Fruit fly (Drosophila melanogaster) whole organism, embryonic: ENCODE results near the gene mRpL20.
A peak's percentile ranks its signal among the peaks of the same experiment; 100 is the strongest.

Source experiments
- Abd-B ChIP-seq: fragments of 200-800 bp; sonication (Bioruptor generic); optimal IDR thresholded peaks from 2 replicates; lab custom pipeline; 2018; ENCODE audit warnings: missing biosample characterization, mild to moderate bottlenecking, missing genetic modification characterization, moderate library complexity
- Atf6 ChIP-seq: fragments of 200-800 bp; sonication (Bioruptor generic); IDR thresholded peaks from 2 replicates; pipeline ENCODE4 v1.3.6; 2022; ENCODE audit warnings: missing biosample characterization, missing genetic modification characterization
- Bgb ChIP-seq: fragments of 200-800 bp; sonication (Bioruptor generic); IDR thresholded peaks from 2 replicates; pipeline ENCODE4 v1.3.6; 2022; ENCODE audit warnings: missing biosample characterization, missing genetic modification characterization; ENCODE audit not compliant: partially characterized antibody
- CG10366 ChIP-seq: fragments of 200-800 bp; sonication (Bioruptor generic); IDR thresholded peaks from 2 replicates; pipeline ENCODE4 v1.3.6; 2022; ENCODE audit warnings: missing biosample characterization, missing genetic modification characterization
- CG10543 ChIP-seq: fragments of 200-800 bp; sonication (Bioruptor generic); optimal IDR thresholded peaks from 3 replicates; lab custom pipeline; 2017; ENCODE audit warnings: missing biosample characterization, mild to moderate bottlenecking, missing genetic modification characterization, moderate library complexity
- CG13287 ChIP-seq: fragments of 200-800 bp; sonication (Bioruptor generic); IDR thresholded peaks from 2 replicates; pipeline ENCODE4 v1.3.6; 2022; ENCODE audit warnings: missing biosample characterization, missing genetic modification characterization; ENCODE audit not compliant: partially characterized antibody
- CG14860 ChIP-seq: fragments of 200-800 bp; sonication (Bioruptor generic); IDR thresholded peaks from 3 replicates; pipeline ENCODE4 v1.3.6; 2022; ENCODE audit warnings: missing biosample characterization, missing genetic modification characterization; ENCODE audit not compliant: partially characterized antibody
- CG15479 ChIP-seq: fragments of 200-800 bp; sonication (Bioruptor generic); optimal IDR thresholded peaks from 3 replicates; lab custom pipeline; 2019; ENCODE audit warnings: missing biosample characterization, mild to moderate bottlenecking, missing genetic modification characterization, moderate library complexity
- CG17359 ChIP-seq: fragments of 200-800 bp; sonication (Bioruptor generic); optimal IDR thresholded peaks from 3 replicates; lab custom pipeline; 2018; ENCODE audit warnings: missing biosample characterization, mild to moderate bottlenecking, missing genetic modification characterization, moderate library complexity
- CG2116 ChIP-seq: fragments of 200-800 bp; sonication (Bioruptor generic); optimal IDR thresholded peaks from 3 replicates; lab custom pipeline; 2018; ENCODE audit warnings: missing biosample characterization, mild to moderate bottlenecking, missing genetic modification characterization
- CG2120 ChIP-seq: fragments of 200-800 bp; sonication (Bioruptor generic); optimal IDR thresholded peaks from 3 replicates; lab custom pipeline; 2016; ENCODE audit warnings: missing biosample characterization, missing genetic modification characterization
- CG31388 ChIP-seq: fragments of 200-800 bp; sonication (Bioruptor generic); optimal IDR thresholded peaks from 2 replicates; lab custom pipeline; 2016; ENCODE audit warnings: missing biosample characterization, missing genetic modification characterization
- CG8290 ChIP-seq, 3 experiments: fragments of 200-800 bp; sonication (Bioruptor generic); optimal IDR thresholded peaks; 2 replicates each; lab custom pipeline; 2016 to 2019; ENCODE audit warnings: missing biosample characterization in 3 of 3, missing genetic modification characterization in 3 of 3, mild to moderate bottlenecking in 2 of 3, moderate library complexity in 1 of 3
- CG9797 ChIP-seq: fragments of 200-800 bp; sonication (Bioruptor generic); optimal IDR thresholded peaks from 3 replicates; lab custom pipeline; 2018; ENCODE audit warnings: missing biosample characterization, mild to moderate bottlenecking, missing genetic modification characterization
- CG9876 ChIP-seq: fragments of 200-800 bp; sonication (Bioruptor generic); optimal IDR thresholded peaks from 2 replicates; lab custom pipeline; 2016; ENCODE audit warnings: missing biosample characterization, missing genetic modification characterization
- Dp ChIP-seq: fragments of 200-800 bp; sonication (Bioruptor generic); optimal IDR thresholded peaks from 2 replicates; lab custom pipeline; 2018; ENCODE audit warnings: missing biosample characterization, mild to moderate bottlenecking, missing genetic modification characterization, moderate library complexity
- E2f2 ChIP-seq: fragments of 200-800 bp; sonication (Bioruptor generic); IDR thresholded peaks from 2 replicates; pipeline ENCODE4 v1.3.6; 2022; ENCODE audit warnings: missing biosample characterization, missing genetic modification characterization
- H2.0 ChIP-seq: fragments of 200-800 bp; sonication (Bioruptor generic); IDR thresholded peaks from 2 replicates; pipeline ENCODE4 v1.3.6; 2022; ENCODE audit warnings: missing biosample characterization, missing genetic modification characterization
- MESR4 ChIP-seq: fragments of 200-800 bp; sonication (Bioruptor generic); optimal IDR thresholded peaks from 2 replicates; lab custom pipeline; 2018; ENCODE audit warnings: missing biosample characterization, mild to moderate bottlenecking, missing genetic modification characterization, moderate library complexity
- Scr ChIP-seq: fragments of 200-800 bp; sonication (Bioruptor generic); IDR thresholded peaks from 2 replicates; pipeline ENCODE4 v1.3.6; 2022; ENCODE audit warnings: missing biosample characterization, missing genetic modification characterization; ENCODE audit not compliant: partially characterized antibody
- Sin3A ChIP-seq: fragments of >200 bp; optimal IDR thresholded peaks from 2 replicates; lab custom pipeline; 2018
- TFAM ChIP-seq: fragments of 200-800 bp; sonication (Bioruptor generic); optimal IDR thresholded peaks from 2 replicates; lab custom pipeline; 2017; ENCODE audit warnings: missing biosample characterization, missing genetic modification characterization, inconsistent platforms
- Xrp1 ChIP-seq: fragments of 200-800 bp; sonication (Bioruptor generic); IDR thresholded peaks from 2 replicates; pipeline ENCODE4 v1.3.6; 2022; ENCODE audit warnings: missing biosample characterization, missing genetic modification characterization
- amos ChIP-seq: fragments of 200-800 bp; sonication (Bioruptor generic); IDR thresholded peaks from 2 replicates; pipeline ENCODE4 v1.3.6; 2022; ENCODE audit warnings: missing biosample characterization, missing genetic modification characterization; ENCODE audit not compliant: partially characterized antibody
- ato ChIP-seq: fragments of 200-800 bp; sonication (Bioruptor generic); IDR thresholded peaks from 2 replicates; pipeline ENCODE4 v1.3.6; 2022; ENCODE audit warnings: missing biosample characterization, missing genetic modification characterization; ENCODE audit not compliant: partially characterized antibody
- cwo ChIP-seq: fragments of 200-800 bp; sonication (Bioruptor generic); optimal IDR thresholded peaks from 3 replicates; lab custom pipeline; 2017; ENCODE audit warnings: missing biosample characterization, missing genetic modification characterization, mild to moderate bottlenecking, moderate library complexity, missing genetic modification reagents
- dmrt99B ChIP-seq: fragments of 200-800 bp; sonication (Bioruptor generic); optimal IDR thresholded peaks from 2 replicates; lab custom pipeline; 2018; ENCODE audit warnings: missing biosample characterization, mild to moderate bottlenecking, missing genetic modification characterization, moderate library complexity
- emc ChIP-seq: fragments of 200-800 bp; sonication (Bioruptor generic); optimal IDR thresholded peaks from 2 replicates; lab custom pipeline; 2016; ENCODE audit warnings: missing biosample characterization, missing genetic modification characterization
- gce ChIP-seq: fragments of 200-800 bp; sonication (Bioruptor generic); IDR thresholded peaks from 3 replicates; pipeline ENCODE4 v1.3.6; 2022; ENCODE audit warnings: missing biosample characterization, missing genetic modification characterization
- gcm ChIP-seq: fragments of 200-800 bp; sonication (Bioruptor generic); optimal IDR thresholded peaks from 2 replicates; lab custom pipeline; 2019; ENCODE audit warnings: missing biosample characterization, mild to moderate bottlenecking, missing genetic modification characterization, moderate library complexity
- gfzf ChIP-seq: fragments of 200-800 bp; sonication (Bioruptor generic); optimal IDR thresholded peaks from 2 replicates; lab custom pipeline; 2016; ENCODE audit warnings: missing biosample characterization, mild to moderate bottlenecking, missing genetic modification characterization, moderate library complexity
- gro ChIP-seq: fragments of 200-800 bp; sonication (Bioruptor generic); optimal IDR thresholded peaks from 2 replicates; lab custom pipeline; 2016; ENCODE audit warnings: missing biosample characterization, missing genetic modification characterization
- hbn ChIP-seq: fragments of 200-800 bp; sonication (Bioruptor generic); IDR thresholded peaks from 2 replicates; pipeline ENCODE4 v1.3.6; 2022; ENCODE audit warnings: missing biosample characterization, missing genetic modification characterization; ENCODE audit not compliant: partially characterized antibody
- inv ChIP-seq: fragments of 200-800 bp; sonication (Bioruptor generic); IDR thresholded peaks from 2 replicates; pipeline ENCODE4 v1.3.6; 2022; ENCODE audit warnings: missing biosample characterization, missing genetic modification characterization; ENCODE audit not compliant: partially characterized antibody
- knrl ChIP-seq: fragments of 200-800 bp; sonication (Bioruptor generic); IDR thresholded peaks from 3 replicates; pipeline ENCODE4 v1.3.6; 2022; ENCODE audit warnings: missing biosample characterization, missing genetic modification characterization; ENCODE audit not compliant: partially characterized antibody
- lmd ChIP-seq: fragments of 200-800 bp; sonication (Bioruptor generic); IDR thresholded peaks from 2 replicates; pipeline ENCODE4 v1.3.6; 2022; ENCODE audit warnings: missing biosample characterization, missing genetic modification characterization
- mld ChIP-seq: fragments of 200-800 bp; sonication (Bioruptor generic); IDR thresholded peaks from 3 replicates; pipeline ENCODE4 v1.3.6; 2022; ENCODE audit warnings: missing biosample characterization, missing genetic modification characterization; ENCODE audit not compliant: partially characterized antibody
- onecut ChIP-seq: fragments of 200-800 bp; sonication (Bioruptor generic); IDR thresholded peaks from 2 replicates; pipeline ENCODE4 v1.3.6; 2022; ENCODE audit warnings: missing biosample characterization, missing genetic modification characterization
- org-1 ChIP-seq: fragments of 200-800 bp; sonication (Bioruptor generic); optimal IDR thresholded peaks from 2 replicates; lab custom pipeline; 2017; ENCODE audit warnings: missing biosample characterization, missing genetic modification characterization
- pros ChIP-seq: fragments of 200-800 bp; sonication (Bioruptor generic); optimal IDR thresholded peaks from 3 replicates; lab custom pipeline; 2019; ENCODE audit warnings: missing biosample characterization, mild to moderate bottlenecking, missing genetic modification characterization, moderate library complexity
- pzg ChIP-seq: fragments of 200-800 bp; sonication (Bioruptor generic); optimal IDR thresholded peaks from 3 replicates; lab custom pipeline; 2018; ENCODE audit warnings: missing biosample characterization, mild to moderate bottlenecking, missing genetic modification characterization, moderate library complexity
- sd ChIP-seq: fragments of 200-800 bp; sonication (Bioruptor generic); optimal IDR thresholded peaks from 3 replicates; lab custom pipeline; 2018; ENCODE audit warnings: missing biosample characterization, mild to moderate bottlenecking, missing genetic modification characterization, moderate library complexity
- sens ChIP-seq: fragments of 200-800 bp; sonication (Bioruptor generic); peaks from one replicate; lab custom pipeline; 2016; ENCODE audit warnings: missing biosample characterization, missing genetic modification characterization
- slbo ChIP-seq: fragments of 200-800 bp; sonication (Bioruptor generic); IDR thresholded peaks from 2 replicates; pipeline ENCODE4 v1.3.6; 2022; ENCODE audit warnings: missing biosample characterization, missing genetic modification characterization
- tna ChIP-seq: fragments of 200-800 bp; sonication (Bioruptor generic); IDR thresholded peaks from 2 replicates; pipeline ENCODE4 v1.3.6; 2022; ENCODE audit warnings: missing biosample characterization, missing genetic modification characterization; ENCODE audit not compliant: partially characterized antibody
- trem ChIP-seq: fragments of 200-800 bp; optimal IDR thresholded peaks from 3 replicates; lab custom pipeline; 2019; ENCODE audit warnings: missing biosample characterization, mild to moderate bottlenecking, missing genetic modification characterization, moderate library complexity
- trh ChIP-seq: fragments of 200-800 bp; sonication (Bioruptor generic); optimal IDR thresholded peaks from 2 replicates; lab custom pipeline; 2016; ENCODE audit warnings: missing biosample characterization, missing genetic modification characterization
- unc-4 ChIP-seq: fragments of 200-800 bp; sonication (Bioruptor generic); IDR thresholded peaks from 2 replicates; pipeline ENCODE4 v1.3.6; 2022; ENCODE audit warnings: missing biosample characterization, missing genetic modification characterization; ENCODE audit not compliant: partially characterized antibody
- zen2 ChIP-seq: fragments of 200-800 bp; sonication (Bioruptor generic); IDR thresholded peaks from 3 replicates; pipeline ENCODE4 v1.3.6; 2022; ENCODE audit warnings: missing biosample characterization, missing genetic modification characterization; ENCODE audit not compliant: partially characterized antibody

The mRpL20 gene

dm6 chr3L:13046758-13047157, 29.1 kb upstream of the mRpL20 start, which contains the start of gene CG11279 (continued):
- TF ChIP-seq pzg, result peak; percentile 71
- TF ChIP-seq Abd-B (GFP tag; lab: Kevin White, UChicago), result no peak
- TF ChIP-seq slbo (GFP tag; lab: Robert Waterston, UW), result no peak
- peak; percentile 72 for TF ChIP-seq zen2 (GFP tag; lab: Robert Waterston, UW)
- TF ChIP-seq CG31388 (GFP tag; lab: Kevin White, UChicago), result no peak
- TF ChIP-seq pros, result no peak
- peak; percentile 89 for TF ChIP-seq CG13287 (GFP tag; lab: Robert Waterston, UW)
- peak; percentile 37; the same call in 1 of the 3 replicates for TF ChIP-seq knrl (GFP tag; lab: Robert Waterston, UW)
- peak; percentile 78 for TF ChIP-seq Bgb (GFP tag; lab: Robert Waterston, UW)
- TF ChIP-seq CG15479 (GFP tag; lab: Kevin White, UChicago), result peak; percentile 14
- TF ChIP-seq amos, result peak; percentile 79
- TF ChIP-seq Atf6, result no peak
- no peak for TF ChIP-seq H2.0
- TF ChIP-seq CG14860 (GFP tag; lab: Robert Waterston, UW), result peak; percentile 69
- TF ChIP-seq CG9797, result peak; percentile 14
- peak; percentile 47; the same call in 1 of the 2 replicates for TF ChIP-seq inv (GFP tag; lab: Robert Waterston, UW)
- TF ChIP-seq gro (GFP tag; lab: Kevin White, UChicago), result peak; percentile 13
- no peak for TF ChIP-seq sd (tag; lab: Kevin White, UChicago)
- TF ChIP-seq unc-4 (GFP tag; lab: Robert Waterston, UW), result peak; percentile 68
- no peak for TF ChIP-seq CG17359
- TF ChIP-seq CG2120 (GFP tag; lab: Kevin White, UChicago), result no peak
- no peak for TF ChIP-seq CG9876 (GFP tag; lab: Kevin White, UChicago)
- TF ChIP-seq emc (GFP tag; lab: Kevin White, UChicago), result no peak
- TF ChIP-seq Scr (GFP tag; lab: Robert Waterston, UW), result peak; percentile 73
- 0 out of 2 replicates have a peak, but pooled peaks have one; percentile 18 for TF ChIP-seq Xrp1 (GFP tag; lab: Robert Waterston, UW)
- TF ChIP-seq ato (GFP tag; lab: Robert Waterston, UW), result peak; percentile 75
- TF ChIP-seq onecut (GFP tag; lab: Robert Waterston, UW), result peak; percentile 24; the same call in 1 of the 2 replicates
- peak; percentile 55 for TF ChIP-seq sens
- peak; percentile 58 for TF ChIP-seq MESR4 (GFP tag; lab: Kevin White, UChicago)
- no peak for TF ChIP-seq org-1 (GFP tag; lab: Kevin White, UChicago)
- no peak for TF ChIP-seq TFAM (GFP tag; lab: Kevin White, UChicago)
- no peak for TF ChIP-seq gce (GFP tag; lab: Robert Waterston, UW)
- TF ChIP-seq dmrt99B (tag; lab: Kevin White, UChicago), result no peak
- TF ChIP-seq CG10366 (GFP tag; lab: Robert Waterston, UW), result no peak
- peak; percentile 60; the same call in 1 of the 2 replicates for TF ChIP-seq hbn
- no peak for TF ChIP-seq CG10543 (GFP tag; lab: Kevin White, UChicago)
- TF ChIP-seq CG8290 (GFP tag; optimal IDR thresholded peaks at IDR 0.05; lab: Kevin White, UChicago), result no peak
- TF ChIP-seq CG8290 (tag; optimal IDR thresholded peaks at IDR 0.05; lab: Kevin White, UChicago), result peak in 1 of 2 experiments; percentile 15
- no peak for TF ChIP-seq gcm (GFP tag; lab: Kevin White, UChicago)
- peak; percentile 16 for TF ChIP-seq Sin3A (lab: Kevin White, UChicago)
- TF ChIP-seq gfzf, result peak; percentile 5
- peak; percentile 98 for TF ChIP-seq Dp (GFP tag; lab: Kevin White, UChicago)
- peak; percentile 100 for TF ChIP-seq trem (tag; lab: Kevin White, UChicago)
- no peak for TF ChIP-seq cwo (GFP tag; lab: Kevin White, UChicago)
- no peak for TF ChIP-seq trh (GFP tag; lab: Kevin White, UChicago)
- peak; percentile 99 for TF ChIP-seq E2f2
- no peak for TF ChIP-seq lmd (GFP tag; lab: Robert Waterston, UW)
- peak; percentile 66 for TF ChIP-seq tna (GFP tag; lab: Robert Waterston, UW)
- TF ChIP-seq mld, result 0 out of 3 replicates have a peak, but pooled peaks have one; percentile 29
- peak; percentile 74 for TF ChIP-seq CG2116 (GFP tag; lab: Kevin White, UChicago)
